Worm (Caenorhabditis elegans) whole organism, midembryonic: ENCODE data around the gene gnrr-2.

Source experiments
- T22C8.4 ChIP-seq: fragments of 200-800 bp; sonication (Bioruptor generic); IDR thresholded peaks from 2 replicates; pipeline ENCODE4 v1.3.6; 2022; ENCODE audit warnings: missing genetic modification characterization, missing compliant biosample characterization
- cog-1 ChIP-seq: sonication (generic microtip); optimal IDR thresholded peaks from 2 replicates; lab custom pipeline; 2016; ENCODE audit warnings: missing genetic modification characterization, missing compliant biosample characterization
- flt-1 ChIP-seq: fragments of 200-800 bp; sonication (Bioruptor generic); IDR thresholded peaks from 2 replicates; pipeline ENCODE4 v1.3.6; 2022; ENCODE audit warnings: missing genetic modification characterization, missing compliant biosample characterization
- klf-2 ChIP-seq: fragments of 200-800 bp; sonication (Bioruptor generic); conservative IDR thresholded peaks from 2 replicates; pipeline ENCODE4 v1.3.6; 2022; ENCODE audit warnings: missing genetic modification reagents, missing genetic modification characterization, missing compliant biosample characterization
- med-1 ChIP-seq: sonication (generic microtip); optimal IDR thresholded peaks from 2 replicates; lab custom pipeline; 2017; ENCODE audit warnings: missing genetic modification characterization, mild to moderate bottlenecking, missing compliant biosample characterization, antibody characterized with exemption, missing genetic modification reagents; ENCODE audit not compliant: insufficient read depth
- ref-1 ChIP-seq: fragments of 200-800 bp; sonication (Bioruptor generic); conservative IDR thresholded peaks from 2 replicates; pipeline ENCODE4 v1.3.6; 2022; ENCODE audit warnings: missing genetic modification reagents, missing genetic modification characterization, missing compliant biosample characterization
- tab-1 ChIP-seq: fragments of 200-800 bp; sonication (Bioruptor generic); IDR thresholded peaks from 2 replicates; pipeline ENCODE4 v1.3.6; 2022; ENCODE audit warnings: missing genetic modification characterization, missing compliant biosample characterization
- ztf-23 ChIP-seq: fragments of 200-800 bp; sonication (Bioruptor generic); IDR thresholded peaks from 2 replicates; pipeline ENCODE4 v1.3.6; 2022; ENCODE audit warnings: missing genetic modification reagents, missing genetic modification characterization, missing compliant biosample characterization
- ztf-29 ChIP-seq: fragments of 200-800 bp; sonication (Bioruptor generic); IDR thresholded peaks from 2 replicates; pipeline ENCODE4 v1.3.6; 2022; ENCODE audit warnings: missing genetic modification reagents, missing genetic modification characterization, missing compliant biosample characterization

gnrr-2 gene

ce11 chrV:14380242-14380641 is 28.6 kb upstream of the gnrr-2 start:
- TF ChIP-seq ref-1 (no peak), flt-1 (GFP tag; lab: Robert Waterston, UW) (no peak), ztf-23 (GFP tag; lab: Robert Waterston, UW) (no peak), cog-1 (tag; lab: Kevin White, UChicago) (no peak), ztf-29 (no peak), med-1 (no peak), tab-1 (GFP tag; lab: Robert Waterston, UW) (no peak), klf-2 (GFP tag; lab: Robert Waterston, UW) (no peak), T22C8.4 (GFP tag; lab: Robert Waterston, UW) (no peak)

ce11 chrV:14391830-14392229 is 17.0 kb upstream of the gnrr-2 start, which contains the start of gene C15H11.10:
C15H11.10 (plus strand) TSS chrV:14392130.
- no peak for TF ChIP-seq T22C8.4 (GFP tag; lab: Robert Waterston, UW)
- no peak for TF ChIP-seq klf-2 (GFP tag; lab: Robert Waterston, UW)
- no peak for TF ChIP-seq ztf-23 (GFP tag; lab: Robert Waterston, UW)
- no peak for TF ChIP-seq ztf-29
- TF ChIP-seq med-1, result no peak
- TF ChIP-seq flt-1 (GFP tag; lab: Robert Waterston, UW), result no peak

ce11 chrV:14393504-14393903 is 15.4 kb upstream of the gnrr-2 start, which contains the start of gene C15H11.1:
C15H11.1 (plus strand) TSS chrV:14393804.
- TF ChIP-seq ztf-29, result no peak
- TF ChIP-seq ref-1, result no peak
- no peak for TF ChIP-seq klf-2 (GFP tag; lab: Robert Waterston, UW)
- no peak for TF ChIP-seq med-1
- no peak for TF ChIP-seq cog-1 (tag; lab: Kevin White, UChicago)
- TF ChIP-seq ztf-23 (GFP tag; lab: Robert Waterston, UW), result no peak
- no peak for TF ChIP-seq tab-1 (GFP tag; lab: Robert Waterston, UW)
- no peak for TF ChIP-seq T22C8.4 (GFP tag; lab: Robert Waterston, UW)
- TF ChIP-seq flt-1 (GFP tag; lab: Robert Waterston, UW), result no peak

ce11 chrV:14394743-14395142 is 14.1 kb upstream of the gnrr-2 start, which contains the start of gene C15H11.13:
C15H11.13 (plus strand) TSS chrV:14395043.
- no peak for TF ChIP-seq cog-1 (tag; lab: Kevin White, UChicago)
- no peak for TF ChIP-seq ztf-29
- TF ChIP-seq ref-1, result no peak
- TF ChIP-seq med-1, result no peak

ce11 chrV:14396123-14396669 is 12.7 kb upstream of the gnrr-2 start:
- TF ChIP-seq ref-1, result no peak
- no peak for TF ChIP-seq ztf-29
- TF ChIP-seq flt-1 (GFP tag; lab: Robert Waterston, UW), result no peak
- no peak for TF ChIP-seq T22C8.4 (GFP tag; lab: Robert Waterston, UW)
- TF ChIP-seq med-1, result no peak
- no peak for TF ChIP-seq tab-1 (GFP tag; lab: Robert Waterston, UW)
- no peak for TF ChIP-seq ztf-23 (GFP tag; lab: Robert Waterston, UW)
- TF ChIP-seq klf-2 (GFP tag; lab: Robert Waterston, UW), result no peak

ce11 chrV:14405647-14406046 is 3.2 kb upstream of the gnrr-2 start:
- no peak for TF ChIP-seq T22C8.4 (GFP tag; lab: Robert Waterston, UW)
- no peak for TF ChIP-seq ztf-23 (GFP tag; lab: Robert Waterston, UW)
- no peak for TF ChIP-seq klf-2 (GFP tag; lab: Robert Waterston, UW)
- no peak for TF ChIP-seq ztf-29
- no peak for TF ChIP-seq tab-1 (GFP tag; lab: Robert Waterston, UW)
- TF ChIP-seq flt-1 (GFP tag; lab: Robert Waterston, UW), result no peak

- no peak for TF ChIP-seq med-1
- no peak for TF ChIP-seq T22C8.4 (GFP tag; lab: Robert Waterston, UW)
- no peak for TF ChIP-seq tab-1 (GFP tag; lab: Robert Waterston, UW)
- TF ChIP-seq ref-1, result no peak
- no peak for TF ChIP-seq klf-2 (GFP tag; lab: Robert Waterston, UW)
- TF ChIP-seq flt-1 (GFP tag; lab: Robert Waterston, UW), result no peak
- no peak for TF ChIP-seq ztf-23 (GFP tag; lab: Robert Waterston, UW)
- TF ChIP-seq ztf-29, result no peak
- TF ChIP-seq cog-1 (tag; lab: Kevin White, UChicago), result no peak
These were observed 1.0 kb downstream of the gnrr-2 start for ce11 chrV:14409905-14410304.

- no peak for TF ChIP-seq flt-1 (GFP tag; lab: Robert Waterston, UW)
- TF ChIP-seq cog-1 (tag; lab: Kevin White, UChicago), result no peak
- TF ChIP-seq klf-2 (GFP tag; lab: Robert Waterston, UW), result no peak
- TF ChIP-seq ztf-23 (GFP tag; lab: Robert Waterston, UW), result no peak
- no peak for TF ChIP-seq tab-1 (GFP tag; lab: Robert Waterston, UW)
- TF ChIP-seq ztf-29, result no peak
- TF ChIP-seq T22C8.4 (GFP tag; lab: Robert Waterston, UW), result no peak
- TF ChIP-seq med-1, result no peak
- no peak for TF ChIP-seq ref-1
These were observed 3.1 kb downstream of the gnrr-2 start for ce11 chrV:14411989-14412388.

- TF ChIP-seq cog-1 (tag; lab: Kevin White, UChicago) (no peak), flt-1 (GFP tag; lab: Robert Waterston, UW) (no peak), ref-1 (no peak), med-1 (no peak), T22C8.4 (GFP tag; lab: Robert Waterston, UW) (no peak), tab-1 (GFP tag; lab: Robert Waterston, UW) (no peak), ztf-29 (no peak), klf-2 (GFP tag; lab: Robert Waterston, UW) (no peak)
These were observed 5.2 kb downstream of the gnrr-2 start for ce11 chrV:14414032-14414431.

- no peak for TF ChIP-seq ztf-29
- no peak for TF ChIP-seq tab-1 (GFP tag; lab: Robert Waterston, UW)
- no peak for TF ChIP-seq klf-2 (GFP tag; lab: Robert Waterston, UW)
- TF ChIP-seq ref-1, result no peak
- no peak for TF ChIP-seq med-1
- TF ChIP-seq T22C8.4 (GFP tag; lab: Robert Waterston, UW), result no peak
- TF ChIP-seq ztf-23 (GFP tag; lab: Robert Waterston, UW), result no peak
- no peak for TF ChIP-seq flt-1 (GFP tag; lab: Robert Waterston, UW)
- no peak for TF ChIP-seq cog-1 (tag; lab: Kevin White, UChicago)
These were observed 6.2 kb downstream of the gnrr-2 start, which contains the start of the genes nxf-1 and C15H11.11 for ce11 chrV:14414964-14415564. nxf-1 (minus strand) TSS chrV:14415014. C15H11.11 (plus strand) TSS chrV:14415499.
